Worm (Caenorhabditis elegans): ENCODE measurements around the gene perm-3.

DNA sequence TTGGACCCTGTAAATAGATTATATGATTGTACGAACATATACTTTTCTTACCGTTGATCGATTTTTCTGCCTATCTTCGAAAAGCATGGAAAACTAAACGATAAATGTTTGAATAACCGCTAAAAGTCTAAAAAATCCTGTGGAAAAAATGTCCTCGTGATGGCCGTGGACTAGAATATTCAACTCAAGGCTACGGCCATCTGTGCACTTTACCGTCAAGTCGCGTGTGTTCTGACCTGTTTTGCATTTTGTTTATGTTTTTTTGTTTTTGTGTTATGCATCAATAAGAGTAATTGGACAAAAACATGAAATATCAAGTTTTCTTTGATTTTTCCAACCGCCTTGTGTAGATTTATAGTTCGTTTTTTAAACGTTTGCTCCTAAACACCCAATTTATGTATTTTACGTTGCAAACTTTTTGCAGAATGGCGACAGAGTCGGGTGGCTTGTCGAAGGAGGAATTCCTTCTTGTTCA is 30.4 kb downstream of the perm-3 start, which contains the start of the genes hda-6 and F41H10.4:
- TF ChIP-seq elt-3 (tag; optimal IDR thresholded peaks at IDR 0.05) (no peak), egl-5 (tag; optimal IDR thresholded peaks at IDR 0.05) (peak; percentile 73)

All from whole organism, L3 larva.